Worm (Caenorhabditis elegans): ENCODE results near the gene clec-232.

- TF ChIP-seq elt-3 (tag; optimal IDR thresholded peaks at IDR 0.05), result no peak
- TF ChIP-seq snpc-4 (tag; optimal IDR thresholded peaks at IDR 0.05), result no peak
- no peak for TF ChIP-seq unc-39 (tag; optimal IDR thresholded peaks at IDR 0.05)
- TF ChIP-seq blmp-1 (tag; optimal IDR thresholded peaks at IDR 0.05), result no peak
- TF ChIP-seq ceh-83 (GFP tag; optimal IDR thresholded peaks at IDR 0.05), result no peak
- no peak for TF ChIP-seq mls-2 (tag; optimal IDR thresholded peaks at IDR 0.05)
- TF ChIP-seq ces-1 (GFP tag; optimal IDR thresholded peaks at IDR 0.05), result no peak
- no peak for TF ChIP-seq nhr-28 (tag; optimal IDR thresholded peaks at IDR 0.05)
- no peak for TF ChIP-seq mep-1 (tag; optimal IDR thresholded peaks at IDR 0.05)
These were observed 46.7 kb downstream of the clec-232 start for ce11 chrV:16022600-16022999.
